Worm (Caenorhabditis elegans) whole organism, L3 larva: ENCODE data around the gene F59B8.1.

Experiments used
- elt-3 ChIP-seq, 3 experiments: fragments of 150-350 bp in 1 of 3; sonication (generic microtip) in 2 of 3; optimal IDR thresholded peaks; 2 replicates in 2 of 3; 4 replicates in 1 of 3; lab custom pipeline; 2014 to 2017; ENCODE audit warnings: missing biosample characterization in 3 of 3, missing genetic modification characterization in 3 of 3
- nhr-76 ChIP-seq: fragments of 150-350 bp; sonication (generic microtip); optimal IDR thresholded peaks from 5 replicates; lab custom pipeline; 2014; ENCODE audit warnings: missing biosample characterization, missing genetic modification characterization
- ztf-4 ChIP-seq: fragments of 150-350 bp; optimal IDR thresholded peaks from 2 replicates; lab custom pipeline; 2014; ENCODE audit warnings: missing biosample characterization, missing genetic modification characterization

- TF ChIP-seq nhr-76 (tag; lab: Kevin White, UChicago) (no peak), ztf-4 (tag; lab: Kevin White, UChicago) (no peak), elt-3 (tag; optimal IDR thresholded peaks at IDR 0.05; lab: Kevin White, UChicago) (no peak)
These were observed 22.3 kb downstream of the F59B8.1 start, which contains the start of gene cpin-1 for ce11 chrIV:9450375-9450774.
